Fruit fly (Drosophila melanogaster) whole organism, embryonic: ENCODE results near the gene CAHbeta.

ENCODE experiments used
- Ada2b ChIP-seq: fragments of 200-800 bp; sonication (Bioruptor generic); IDR thresholded peaks from 2 replicates; pipeline ENCODE4 v1.3.6; 2022; ENCODE audit warnings: missing biosample characterization, missing genetic modification characterization
- Antp ChIP-seq: fragments of 200-800 bp; sonication (Bioruptor generic); optimal IDR thresholded peaks from 3 replicates; lab custom pipeline; 2016; ENCODE audit warnings: missing biosample characterization, missing genetic modification characterization
- B-H2 ChIP-seq: fragments of 200-800 bp; sonication (Bioruptor generic); optimal IDR thresholded peaks from 2 replicates; lab custom pipeline; 2018; ENCODE audit warnings: missing biosample characterization, mild to moderate bottlenecking, missing genetic modification characterization
- CG1024 ChIP-seq: fragments of 200-800 bp; sonication (Bioruptor generic); IDR thresholded peaks from 2 replicates; pipeline ENCODE4 v1.3.6; 2022; ENCODE audit warnings: missing biosample characterization, missing genetic modification characterization
- CG10543 ChIP-seq: fragments of 200-800 bp; sonication (Bioruptor generic); optimal IDR thresholded peaks from 3 replicates; lab custom pipeline; 2017; ENCODE audit warnings: missing biosample characterization, mild to moderate bottlenecking, missing genetic modification characterization, moderate library complexity
- CG13424 ChIP-seq: fragments of 200-800 bp; sonication (Bioruptor generic); optimal IDR thresholded peaks from 2 replicates; lab custom pipeline; 2019; ENCODE audit warnings: missing biosample characterization, mild to moderate bottlenecking, missing genetic modification characterization, moderate library complexity
- CG1603 ChIP-seq: fragments of 200-800 bp; sonication (Bioruptor generic); optimal IDR thresholded peaks from 2 replicates; lab custom pipeline; 2019; ENCODE audit warnings: missing biosample characterization, mild to moderate bottlenecking, missing genetic modification characterization, moderate library complexity
- CG17568 ChIP-seq: fragments of 200-800 bp; sonication (Bioruptor generic); optimal IDR thresholded peaks from 2 replicates; lab custom pipeline; 2018; ENCODE audit warnings: missing biosample characterization, mild to moderate bottlenecking, missing genetic modification characterization, moderate library complexity
- CG18476 ChIP-seq: fragments of 200-800 bp; sonication (Bioruptor generic); optimal IDR thresholded peaks from 2 replicates; lab custom pipeline; 2016; ENCODE audit warnings: missing biosample characterization, mild to moderate bottlenecking, missing genetic modification characterization
- CG2116 ChIP-seq: fragments of 200-800 bp; sonication (Bioruptor generic); optimal IDR thresholded peaks from 3 replicates; lab custom pipeline; 2018; ENCODE audit warnings: missing biosample characterization, mild to moderate bottlenecking, missing genetic modification characterization
- CG2129 ChIP-seq: fragments of 200-800 bp; sonication (Bioruptor generic); IDR thresholded peaks from 2 replicates; pipeline ENCODE4 v1.3.6; 2022; ENCODE audit warnings: missing biosample characterization, missing genetic modification characterization; ENCODE audit not compliant: partially characterized antibody
- CG33213 ChIP-seq: fragments of 200-800 bp; sonication (Bioruptor generic); optimal IDR thresholded peaks from 3 replicates; lab custom pipeline; 2016; ENCODE audit warnings: missing biosample characterization, missing genetic modification characterization
- CG4424 ChIP-seq: fragments of 200-800 bp; sonication (Bioruptor generic); optimal IDR thresholded peaks from 3 replicates; lab custom pipeline; 2016; ENCODE audit warnings: missing biosample characterization, missing genetic modification characterization
- CG4820 ChIP-seq: fragments of 200-800 bp; sonication (Bioruptor generic); optimal IDR thresholded peaks from 3 replicates; lab custom pipeline; 2016; ENCODE audit warnings: missing biosample characterization, missing genetic modification characterization
- CG6272 ChIP-seq: fragments of 200-800 bp; sonication (Bioruptor generic); IDR thresholded peaks from 2 replicates; pipeline ENCODE4 v1.3.6; 2022; ENCODE audit warnings: missing biosample characterization, missing genetic modification characterization
- CG8290 ChIP-seq, 3 experiments: fragments of 200-800 bp; sonication (Bioruptor generic); optimal IDR thresholded peaks; 2 replicates each; lab custom pipeline; 2016 to 2019; ENCODE audit warnings: missing biosample characterization in 3 of 3, missing genetic modification characterization in 3 of 3, mild to moderate bottlenecking in 2 of 3, moderate library complexity in 1 of 3
- CG8924 ChIP-seq: fragments of 200-800 bp; optimal IDR thresholded peaks from 3 replicates; lab custom pipeline; 2019; ENCODE audit warnings: missing biosample characterization, mild to moderate bottlenecking, missing genetic modification characterization, moderate library complexity
- CG9609 ChIP-seq: fragments of 200-800 bp; sonication (Bioruptor generic); optimal IDR thresholded peaks from 3 replicates; lab custom pipeline; 2016; ENCODE audit warnings: missing biosample characterization, missing genetic modification characterization
- CG9727 ChIP-seq: fragments of 200-800 bp; sonication (Bioruptor generic); optimal IDR thresholded peaks from 3 replicates; lab custom pipeline; 2017; ENCODE audit warnings: missing biosample characterization, mild to moderate bottlenecking, missing genetic modification characterization
- CHES-1-like ChIP-seq: fragments of 200-800 bp; sonication (Bioruptor generic); optimal IDR thresholded peaks from 2 replicates; lab custom pipeline; 2016; ENCODE audit warnings: missing biosample characterization, missing genetic modification characterization
- CoRest ChIP-seq: fragments of 200-800 bp; sonication (Bioruptor generic); optimal IDR thresholded peaks from 3 replicates; lab custom pipeline; 2018; ENCODE audit warnings: missing biosample characterization, mild to moderate bottlenecking, missing genetic modification characterization, moderate library complexity
- Dbx ChIP-seq: fragments of 200-800 bp; sonication (Bioruptor generic); IDR thresholded peaks from 3 replicates; pipeline ENCODE4 v1.3.6; 2022; ENCODE audit warnings: missing biosample characterization, missing genetic modification characterization
- Dll ChIP-seq: fragments of 200-800 bp; sonication (Bioruptor generic); IDR thresholded peaks from 4 replicates; pipeline ENCODE4 v1.3.6; 2022; ENCODE audit warnings: missing biosample characterization, missing genetic modification characterization; ENCODE audit not compliant: partially characterized antibody
- ERR ChIP-seq: fragments of 200-800 bp; sonication (Bioruptor generic); optimal IDR thresholded peaks from 2 replicates; lab custom pipeline; 2016; ENCODE audit warnings: missing biosample characterization, missing genetic modification characterization
- HLH54F ChIP-seq: fragments of 200-800 bp; sonication (Bioruptor generic); optimal IDR thresholded peaks from 3 replicates; lab custom pipeline; 2016; ENCODE audit warnings: missing biosample characterization, missing genetic modification characterization
- HLHmδ ChIP-seq: fragments of 200-800 bp; sonication (Bioruptor generic); optimal IDR thresholded peaks from 2 replicates; lab custom pipeline; 2018; ENCODE audit warnings: missing biosample characterization, mild to moderate bottlenecking, missing genetic modification characterization, moderate library complexity
- HmgZ ChIP-seq: fragments of 200-800 bp; sonication (Bioruptor generic); optimal IDR thresholded peaks from 2 replicates; lab custom pipeline; 2018; ENCODE audit warnings: missing biosample characterization, mild to moderate bottlenecking, missing genetic modification characterization
- Hr3 ChIP-seq: fragments of 200-800 bp; sonication (Bioruptor generic); optimal IDR thresholded peaks from 3 replicates; lab custom pipeline; 2016; ENCODE audit warnings: missing biosample characterization, missing genetic modification characterization
- Hr39 ChIP-seq: fragments of >200 bp; optimal IDR thresholded peaks from 2 replicates; lab custom pipeline; 2017
- Hr51 ChIP-seq, 2 experiments: fragments of 200-800 bp; sonication (Bioruptor generic); optimal IDR thresholded peaks; 2 replicates in 1 of 2; 3 replicates in 1 of 2; lab custom pipeline; 2016 to 2018; ENCODE audit warnings: missing biosample characterization in 2 of 2, missing genetic modification characterization in 2 of 2, mild to moderate bottlenecking in 1 of 2, moderate library complexity in 1 of 2
- PHDP ChIP-seq: fragments of 200-800 bp; sonication (Bioruptor generic); optimal IDR thresholded peaks from 3 replicates; lab custom pipeline; 2018; ENCODE audit warnings: missing biosample characterization, mild to moderate bottlenecking, missing genetic modification characterization, moderate library complexity
- Rx ChIP-seq: fragments of 200-800 bp; sonication (Bioruptor generic); IDR thresholded peaks from 2 replicates; pipeline ENCODE4 v1.3.6; 2022; ENCODE audit warnings: missing biosample characterization, missing genetic modification characterization
- Xrp1 ChIP-seq: fragments of 200-800 bp; sonication (Bioruptor generic); IDR thresholded peaks from 2 replicates; pipeline ENCODE4 v1.3.6; 2022; ENCODE audit warnings: missing biosample characterization, missing genetic modification characterization
- crol ChIP-seq: fragments of 200-800 bp; sonication (Bioruptor generic); IDR thresholded peaks from 2 replicates; pipeline ENCODE4 v1.3.6; 2022; ENCODE audit warnings: missing biosample characterization, missing genetic modification characterization
- ems ChIP-seq: fragments of 200-800 bp; sonication (Bioruptor generic); optimal IDR thresholded peaks from 3 replicates; lab custom pipeline; 2016; ENCODE audit warnings: missing biosample characterization, missing genetic modification characterization
- fu2 ChIP-seq: fragments of 200-800 bp; sonication (Bioruptor generic); optimal IDR thresholded peaks from 2 replicates; lab custom pipeline; 2016; ENCODE audit warnings: missing biosample characterization, missing genetic modification characterization
- gcm2 ChIP-seq: fragments of 200-800 bp; sonication (Bioruptor generic); optimal IDR thresholded peaks from 2 replicates; lab custom pipeline; 2016; ENCODE audit warnings: missing biosample characterization, missing genetic modification characterization
- hb ChIP-seq: fragments of 200-800 bp; sonication (Bioruptor generic); IDR thresholded peaks from 3 replicates; pipeline ENCODE4 v1.3.6; 2022; ENCODE audit warnings: missing biosample characterization, missing genetic modification characterization; ENCODE audit not compliant: partially characterized antibody
- jumu ChIP-seq: fragments of 200-800 bp; sonication (Bioruptor generic); optimal IDR thresholded peaks from 3 replicates; lab custom pipeline; 2016; ENCODE audit warnings: missing biosample characterization, missing genetic modification characterization
- lbe ChIP-seq: fragments of 200-800 bp; sonication (Bioruptor generic); optimal IDR thresholded peaks from 2 replicates; lab custom pipeline; 2016; ENCODE audit warnings: missing biosample characterization, mild to moderate bottlenecking, missing genetic modification characterization
- nom ChIP-seq: fragments of 200-800 bp; sonication (Bioruptor generic); optimal IDR thresholded peaks from 2 replicates; lab custom pipeline; 2017; ENCODE audit warnings: missing biosample characterization, missing genetic modification characterization, mild to moderate bottlenecking, moderate library complexity, missing genetic modification reagents
- odd ChIP-seq: fragments of 200-800 bp; sonication (Bioruptor generic); optimal IDR thresholded peaks from 2 replicates; lab custom pipeline; 2017; ENCODE audit warnings: missing biosample characterization, mild to moderate bottlenecking, missing genetic modification characterization
- otp ChIP-seq: fragments of 200-800 bp; sonication (Bioruptor generic); IDR thresholded peaks from 3 replicates; pipeline ENCODE4, ENCODE4 v1.3.6; 2022; ENCODE audit warnings: missing biosample characterization, missing genetic modification characterization
- sens ChIP-seq: fragments of 200-800 bp; sonication (Bioruptor generic); peaks from one replicate; lab custom pipeline; 2016; ENCODE audit warnings: missing biosample characterization, missing genetic modification characterization
- slbo ChIP-seq: fragments of 200-800 bp; sonication (Bioruptor generic); IDR thresholded peaks from 2 replicates; pipeline ENCODE4 v1.3.6; 2022; ENCODE audit warnings: missing biosample characterization, missing genetic modification characterization
- ssp ChIP-seq: fragments of 200-800 bp; sonication (Bioruptor generic); IDR thresholded peaks from 2 replicates; pipeline ENCODE4 v1.3.6; 2022; ENCODE audit warnings: missing biosample characterization, missing genetic modification characterization
- tgo ChIP-seq: fragments of 200-800 bp; sonication (Bioruptor generic); IDR thresholded peaks from 3 replicates; pipeline ENCODE4 v1.3.6; 2022; ENCODE audit warnings: missing biosample characterization, missing genetic modification characterization
- tup ChIP-seq: fragments of 200-800 bp; sonication (Bioruptor generic); optimal IDR thresholded peaks from 2 replicates; lab custom pipeline; 2016; ENCODE audit warnings: missing biosample characterization, mild to moderate bottlenecking, missing genetic modification characterization, moderate library complexity
- twi ChIP-seq: fragments of 200-800 bp; optimal IDR thresholded peaks from 2 replicates; lab custom pipeline; 2019; ENCODE audit warnings: missing biosample characterization, mild to moderate bottlenecking, missing genetic modification characterization, moderate library complexity
- yki ChIP-seq: fragments of >200 bp; optimal IDR thresholded peaks from 3 replicates; lab custom pipeline; 2018

CAHbeta gene

dm6 chr3R:9013765-9014380, 33.2 kb downstream of the CAHbeta start (continued):
- TF ChIP-seq twi (tag; lab: Kevin White, UChicago): no peak
- TF ChIP-seq jumu (GFP tag; lab: Kevin White, UChicago): peak; percentile 49
- TF ChIP-seq PHDP (tag; lab: Kevin White, UChicago): peak; percentile 8
- no peak for TF ChIP-seq yki (lab: Kevin White, UChicago)
- TF ChIP-seq CG33213: peak; percentile 22
- peak; percentile 73 for TF ChIP-seq lbe (GFP tag; lab: Kevin White, UChicago)
- TF ChIP-seq ERR (GFP tag; lab: Kevin White, UChicago): peak; percentile 24
- peak; percentile 42 for TF ChIP-seq HLH54F
- no peak for TF ChIP-seq CG2129
- TF ChIP-seq fu2 (GFP tag; lab: Kevin White, UChicago): peak; percentile 53
- peak; percentile 46; the same call in 1 of the 4 replicates for TF ChIP-seq Dll (GFP tag; lab: Robert Waterston, UW)
- peak; percentile 46 for TF ChIP-seq ems (GFP tag; lab: Kevin White, UChicago)
- TF ChIP-seq CG4424 (GFP tag; lab: Kevin White, UChicago): peak; percentile 25
- TF ChIP-seq otp (GFP tag; lab: Robert Waterston, UW): no peak
- TF ChIP-seq ssp: no peak
- TF ChIP-seq tup (GFP tag; lab: Kevin White, UChicago): no peak
- peak; percentile 76 for TF ChIP-seq HmgZ (tag; lab: Kevin White, UChicago)
- TF ChIP-seq CG10543 (GFP tag; lab: Kevin White, UChicago): peak; percentile 78
- peak; percentile 3 for TF ChIP-seq CG4820 (GFP tag; lab: Kevin White, UChicago)
- peak; percentile 53; the same call in 1 of the 2 replicates for TF ChIP-seq slbo (GFP tag; lab: Robert Waterston, UW)
- TF ChIP-seq CG1024 (GFP tag; lab: Robert Waterston, UW): peak; percentile 30; the same call in 1 of the 2 replicates
- no peak for TF ChIP-seq Hr39 (lab: Kevin White, UChicago)
- peak; percentile 8 for TF ChIP-seq CHES-1-like (GFP tag; lab: Kevin White, UChicago)
- no peak for TF ChIP-seq Rx
- TF ChIP-seq gcm2 (GFP tag; lab: Kevin White, UChicago): no peak
- TF ChIP-seq crol: peak; percentile 99
- peak; percentile 45; the same call in 2 of the 3 replicates for TF ChIP-seq tgo
- peak; percentile 51 for TF ChIP-seq CG8924 (tag; lab: Kevin White, UChicago)
- peak; percentile 26 for TF ChIP-seq CG9727 (GFP tag; lab: Kevin White, UChicago)
- peak; percentile 60 for TF ChIP-seq CoRest (tag; lab: Kevin White, UChicago)
- peak; percentile 70 for TF ChIP-seq CG1603
- peak; percentile 16 for TF ChIP-seq Hr3 (GFP tag; lab: Kevin White, UChicago)
- TF ChIP-seq B-H2 (GFP tag; lab: Kevin White, UChicago): peak; percentile 58
- TF ChIP-seq CG18476 (GFP tag; lab: Kevin White, UChicago): peak; percentile 17
- 0 out of 2 replicates have a peak, but pooled peaks have one; percentile 31 for TF ChIP-seq Ada2b (GFP tag; lab: Robert Waterston, UW)
- TF ChIP-seq CG2116 (GFP tag; lab: Kevin White, UChicago): peak; percentile 38
- TF ChIP-seq odd (GFP tag; lab: Kevin White, UChicago): no peak
- 0 out of 2 replicates have a peak, but pooled peaks have one; percentile 42 for TF ChIP-seq Xrp1
- TF ChIP-seq CG13424 (tag; lab: Kevin White, UChicago): peak; percentile 52
- TF ChIP-seq CG17568 (GFP tag; lab: Kevin White, UChicago): no peak
- TF ChIP-seq Antp: peak; percentile 68
- TF ChIP-seq CG8290 (GFP tag; optimal IDR thresholded peaks at IDR 0.05; lab: Kevin White, UChicago): peak; percentile 44
- peak in 1 of 2 experiments; percentile 11 for TF ChIP-seq CG8290 (tag; optimal IDR thresholded peaks at IDR 0.05; lab: Kevin White, UChicago)
- no peak for TF ChIP-seq hb (GFP tag; lab: Robert Waterston, UW)
- peak; percentile 41; the same call in 1 of the 3 replicates for TF ChIP-seq Dbx (GFP tag; lab: Robert Waterston, UW)
- TF ChIP-seq HLHmδ (GFP tag; lab: Kevin White, UChicago): no peak
- peak; percentile 72 for TF ChIP-seq CG9609 (GFP tag; lab: Kevin White, UChicago)
- TF ChIP-seq CG6272 (GFP tag; lab: Robert Waterston, UW): no peak
- TF ChIP-seq nom: peak; percentile 38
- TF ChIP-seq sens (GFP tag; lab: Kevin White, UChicago): peak; percentile 93
- no peak for TF ChIP-seq Hr51 (GFP tag; optimal IDR thresholded peaks at IDR 0.05; lab: Kevin White, UChicago)
